Worm (Caenorhabditis elegans) whole organism, L4 larva: ENCODE data around the gene tin-10.

Source experiments
- nhr-28 ChIP-seq: fragments of 150-350 bp; optimal IDR thresholded peaks from 2 replicates; lab custom pipeline; 2014; ENCODE audit warnings: missing biosample characterization, missing genetic modification characterization
- pqm-1 ChIP-seq: sonication (generic microtip); optimal IDR thresholded peaks from 2 replicates; lab custom pipeline; 2017; ENCODE audit warnings: missing biosample characterization, missing genetic modification characterization

- TF ChIP-seq nhr-28 (tag; lab: Kevin White, UChicago) (no peak), pqm-1 (tag; lab: Kevin White, UChicago) (no peak)
These were observed 48.7 kb downstream of the tin-10 start for ce11 chrIII:11453970-11454369.
